Worm (Caenorhabditis elegans) whole organism, L1 larva: Measurements from ENCODE around the gene str-4.

Experiments
- C16A3.4 ChIP-seq: fragments of 150-350 bp; optimal IDR thresholded peaks from 2 replicates; lab custom pipeline; 2014; ENCODE audit warnings: missing biosample characterization, missing genetic modification characterization
- F16B12.6 ChIP-seq: fragments of 150-350 bp; optimal IDR thresholded peaks from 2 replicates; lab custom pipeline; 2014; ENCODE audit warnings: missing biosample characterization, missing genetic modification characterization
- aha-1 ChIP-seq: fragments of 150-350 bp; optimal IDR thresholded peaks from 2 replicates; lab custom pipeline; 2014; ENCODE audit warnings: missing biosample characterization, missing genetic modification characterization
- ama-1 ChIP-seq: fragments of 150-350 bp; optimal IDR thresholded peaks from 2 replicates; lab custom pipeline; 2014
- blmp-1 ChIP-seq: fragments of 150-350 bp; optimal IDR thresholded peaks from 2 replicates; lab custom pipeline; 2014; ENCODE audit warnings: missing biosample characterization, missing genetic modification characterization
- ceh-8 ChIP-seq: fragments of 200-800 bp; sonication (Bioruptor generic); optimal IDR thresholded peaks from 2 replicates; lab custom pipeline; 2018; ENCODE audit warnings: mild to moderate bottlenecking, missing genetic modification characterization, moderate library complexity, missing compliant biosample characterization
- ceh-82 ChIP-seq, 3 experiments: fragments of 150-350 bp in 1 of 3; sonication (generic microtip) in 2 of 3; optimal IDR thresholded peaks; 2 replicates each; lab custom pipeline; 2014 to 2017; ENCODE audit warnings: missing biosample characterization in 3 of 3, missing genetic modification characterization in 3 of 3
- ceh-90 ChIP-seq: sonication (generic microtip); optimal IDR thresholded peaks from 2 replicates; lab custom pipeline; 2016; ENCODE audit warnings: missing genetic modification characterization, missing compliant biosample characterization
- ces-1 ChIP-seq: fragments of 150-350 bp; optimal IDR thresholded peaks from 2 replicates; lab custom pipeline; 2014; ENCODE audit warnings: missing biosample characterization, missing genetic modification reagents, missing genetic modification characterization
- dpl-1 ChIP-seq, 3 experiments: fragments of 150-350 bp in 2 of 3; sonication (generic microtip) in 1 of 3; optimal IDR thresholded peaks; 2 replicates each; lab custom pipeline; 2014 to 2017; ENCODE audit warnings: missing biosample characterization in 3 of 3, missing genetic modification characterization in 3 of 3, missing genetic modification reagents in 3 of 3
- efl-1 ChIP-seq, 4 experiments: fragments of 150-350 bp; optimal IDR thresholded peaks in 3 of 4; peaks in 1 of 4; 1 replicate in 1 of 4; 2 replicates in 3 of 4; lab custom pipeline; 2014; ENCODE audit warnings: missing biosample characterization in 2 of 4, missing genetic modification characterization in 2 of 4, missing genetic modification reagents in 2 of 4
- efl-3 ChIP-seq: fragments of 200-800 bp; sonication (Bioruptor generic); optimal IDR thresholded peaks from 2 replicates; lab custom pipeline; 2018; ENCODE audit warnings: mild to moderate bottlenecking, missing genetic modification characterization, missing compliant biosample characterization
- egl-27 ChIP-seq, 2 experiments: fragments of 150-350 bp in 1 of 2; sonication (generic microtip); optimal IDR thresholded peaks; 3 replicates each; lab custom pipeline; 2017 to 2018; ENCODE audit warnings: missing biosample characterization in 2 of 2, missing genetic modification characterization in 2 of 2, missing genetic modification reagents in 2 of 2
- elt-2 ChIP-seq: sonication (generic microtip); optimal IDR thresholded peaks from 2 replicates; lab custom pipeline; 2016; ENCODE audit warnings: missing genetic modification characterization, mild to moderate bottlenecking, inconsistent platforms, missing compliant biosample characterization, missing genetic modification reagents
- elt-3 ChIP-seq, 6 experiments: fragments of 150-350 bp in 1 of 6; sonication (generic microtip); optimal IDR thresholded peaks; 2 replicates each; lab custom pipeline; 2017 to 2018; ENCODE audit warnings: missing biosample characterization in 6 of 6, missing genetic modification characterization in 6 of 6, inconsistent platforms in 1 of 6
- fkh-4 ChIP-seq: sonication (generic microtip); optimal IDR thresholded peaks from 2 replicates; lab custom pipeline; 2016; ENCODE audit warnings: missing compliant biosample characterization, missing genetic modification characterization, borderline replicate concordance
- fkh-8 ChIP-seq: sonication (generic microtip); optimal IDR thresholded peaks from 2 replicates; lab custom pipeline; 2016; ENCODE audit warnings: mild to moderate bottlenecking, missing genetic modification characterization, missing compliant biosample characterization
- fos-1 ChIP-seq: fragments of 150-350 bp; optimal IDR thresholded peaks from 2 replicates; lab custom pipeline; 2014; ENCODE audit warnings: missing biosample characterization, missing genetic modification characterization
- hlh-4 ChIP-seq: sonication (generic microtip); optimal IDR thresholded peaks from 2 replicates; lab custom pipeline; 2016; ENCODE audit warnings: mild to moderate bottlenecking, missing genetic modification characterization, missing compliant biosample characterization
- irx-1 ChIP-seq: sonication (generic microtip); optimal IDR thresholded peaks from 2 replicates; lab custom pipeline; 2016; ENCODE audit warnings: missing genetic modification characterization, missing compliant biosample characterization
- jun-1 ChIP-seq: fragments of 150-350 bp; optimal IDR thresholded peaks from 2 replicates; lab custom pipeline; 2014; ENCODE audit warnings: missing biosample characterization, missing genetic modification reagents, missing genetic modification characterization
- lin-13 ChIP-seq: fragments of 150-350 bp; optimal IDR thresholded peaks from 2 replicates; lab custom pipeline; 2014; ENCODE audit warnings: missing biosample characterization, missing genetic modification reagents, missing genetic modification characterization
- lin-14 ChIP-seq: fragments of 200-800 bp; sonication (Bioruptor generic); optimal IDR thresholded peaks from 2 replicates; lab custom pipeline; 2018; ENCODE audit warnings: mild to moderate bottlenecking, missing genetic modification characterization, moderate library complexity, missing compliant biosample characterization
- lin-15B ChIP-seq: fragments of 150-350 bp; sonication (generic microtip); optimal IDR thresholded peaks from 3 replicates; lab custom pipeline; 2014; ENCODE audit warnings: missing biosample characterization, missing genetic modification characterization
- lin-35 ChIP-seq, 2 experiments: fragments of 150-350 bp; optimal IDR thresholded peaks; 2 replicates each; lab custom pipeline; 2014; ENCODE audit warnings: missing biosample characterization in 2 of 2, missing genetic modification characterization in 2 of 2, missing genetic modification reagents in 2 of 2
- lsy-2 ChIP-seq, 2 experiments: fragments of 150-350 bp; optimal IDR thresholded peaks; 2 replicates each; lab custom pipeline; 2014; ENCODE audit warnings: missing biosample characterization in 2 of 2, missing genetic modification characterization in 2 of 2
- mdl-1 ChIP-seq, 2 experiments: fragments of 150-350 bp; optimal IDR thresholded peaks; 2 replicates each; lab custom pipeline; 2014 to 2017; ENCODE audit warnings: missing biosample characterization in 2 of 2, missing genetic modification characterization in 2 of 2, inconsistent platforms in 1 of 2
- mef-2 ChIP-seq: fragments of 150-350 bp; optimal IDR thresholded peaks from 2 replicates; lab custom pipeline; 2014; ENCODE audit warnings: missing biosample characterization, missing genetic modification characterization
- mep-1 ChIP-seq: fragments of 150-350 bp; optimal IDR thresholded peaks from 2 replicates; lab custom pipeline; 2014; ENCODE audit warnings: missing biosample characterization, missing genetic modification characterization
- nhr-11 ChIP-seq: fragments of 150-350 bp; optimal IDR thresholded peaks from 2 replicates; lab custom pipeline; 2014; ENCODE audit warnings: missing biosample characterization, missing genetic modification characterization
- nhr-20 ChIP-seq: sonication (generic microtip); optimal IDR thresholded peaks from 2 replicates; lab custom pipeline; 2016; ENCODE audit warnings: mild to moderate bottlenecking, missing genetic modification characterization, missing compliant biosample characterization
- nhr-47 ChIP-seq: sonication (generic microtip); optimal IDR thresholded peaks from 2 replicates; lab custom pipeline; 2016; ENCODE audit warnings: mild to moderate bottlenecking, missing genetic modification characterization, moderate library complexity, missing compliant biosample characterization
- nhr-71 ChIP-seq: sonication (generic microtip); optimal IDR thresholded peaks from 2 replicates; lab custom pipeline; 2016; ENCODE audit warnings: mild to moderate bottlenecking, missing genetic modification characterization, moderate library complexity, missing compliant biosample characterization
- nhr-77 ChIP-seq: fragments of 150-350 bp; optimal IDR thresholded peaks from 2 replicates; lab custom pipeline; 2014; ENCODE audit warnings: missing biosample characterization, missing genetic modification characterization
- nhr-85 ChIP-seq: sonication (generic microtip); peaks from one replicate; lab custom pipeline; 2016; ENCODE audit warnings: missing genetic modification characterization, inconsistent platforms, missing compliant biosample characterization
- nhr-90 ChIP-seq: sonication (generic microtip); optimal IDR thresholded peaks from 2 replicates; lab custom pipeline; 2016; ENCODE audit warnings: mild to moderate bottlenecking, missing genetic modification characterization, missing compliant biosample characterization; ENCODE audit not compliant: poor library complexity
- pag-3 ChIP-seq: sonication (generic microtip); optimal IDR thresholded peaks from 2 replicates; lab custom pipeline; 2017; ENCODE audit warnings: missing genetic modification characterization, mild to moderate bottlenecking, missing compliant biosample characterization, antibody characterized with exemption, borderline replicate concordance; ENCODE audit not compliant: insufficient read depth
- pax-3 ChIP-seq: fragments of 200-800 bp; sonication (Bioruptor generic); optimal IDR thresholded peaks from 2 replicates; lab custom pipeline; 2018; ENCODE audit warnings: mild to moderate bottlenecking, missing genetic modification characterization, moderate library complexity, missing compliant biosample characterization
- rnt-1 ChIP-seq: sonication (generic microtip); optimal IDR thresholded peaks from 2 replicates; lab custom pipeline; 2016; ENCODE audit warnings: mild to moderate bottlenecking, missing genetic modification characterization, moderate library complexity, missing compliant biosample characterization
- snu-23 ChIP-seq: sonication (generic microtip); optimal IDR thresholded peaks from 2 replicates; lab custom pipeline; 2016; ENCODE audit warnings: missing genetic modification characterization, missing compliant biosample characterization
- swsn-7 ChIP-seq: sonication (generic microtip); optimal IDR thresholded peaks from 2 replicates; lab custom pipeline; 2016; ENCODE audit warnings: missing genetic modification characterization, missing compliant biosample characterization
- tbx-2 ChIP-seq: sonication (generic microtip); optimal IDR thresholded peaks from 2 replicates; lab custom pipeline; 2016; ENCODE audit warnings: missing genetic modification characterization, missing compliant biosample characterization
- unc-130 ChIP-seq: fragments of 150-350 bp; optimal IDR thresholded peaks from 2 replicates; lab custom pipeline; 2017; ENCODE audit warnings: missing biosample characterization, missing genetic modification characterization, inconsistent platforms
- unc-98 ChIP-seq: fragments of 200-800 bp; sonication (Bioruptor generic); IDR thresholded peaks from 2 replicates; pipeline ENCODE4 v1.3.6; 2022; ENCODE audit warnings: missing genetic modification characterization, missing compliant biosample characterization
- vab-15 ChIP-seq: sonication (generic microtip); optimal IDR thresholded peaks from 2 replicates; lab custom pipeline; 2017; ENCODE audit warnings: missing genotype, mild to moderate bottlenecking, missing genetic modification characterization, missing compliant biosample characterization
- xbp-1 ChIP-seq: sonication (generic microtip); optimal IDR thresholded peaks from 2 replicates; lab custom pipeline; 2016; ENCODE audit warnings: missing genetic modification characterization, missing compliant biosample characterization
- zip-4 ChIP-seq: fragments of 200-800 bp; sonication (Bioruptor generic); optimal IDR thresholded peaks from 2 replicates; lab custom pipeline; 2018; ENCODE audit warnings: mild to moderate bottlenecking, missing genetic modification characterization, moderate library complexity, missing compliant biosample characterization

The str-4 gene

ce11 chrV:13385798-13386197, 46.3 kb upstream of the str-4 start, which contains the start of gene gcy-34:
Gene gcy-34, minus strand, starts transcription at chrV:13385898.
- TF ChIP-seq nhr-11 (tag; lab: Kevin White, UChicago) (peak; percentile 1), elt-3 (tag; optimal IDR thresholded peaks at IDR 0.05; lab: Kevin White, UChicago) (no peak)

ce11 chrV:13380980-13381379, 41.4 kb upstream of the str-4 start, which contains the start of gene cpz-2:
Gene cpz-2, plus strand, starts transcription at chrV:13381189.
- TF ChIP-seq elt-2 (tag; lab: Kevin White, UChicago) (peak; percentile 56), jun-1 (tag; lab: Kevin White, UChicago) (no peak)

- TF ChIP-seq nhr-77 (tag; lab: Kevin White, UChicago) (no peak), lin-15B (no peak), pag-3 (tag; lab: Kevin White, UChicago) (no peak), nhr-71 (tag; lab: Kevin White, UChicago) (peak; percentile 85), ama-1 (lab: Kevin White, UChicago) (no peak), rnt-1 (peak; percentile 36), mdl-1 (tag; optimal IDR thresholded peaks at IDR 0.05; lab: Kevin White, UChicago) (peak in 1 of 2 experiments; percentile 92), lin-14 (GFP tag; lab: Kevin White, UChicago) (peak; percentile 96), swsn-7 (tag; lab: Kevin White, UChicago) (peak; percentile 38), irx-1 (tag; lab: Kevin White, UChicago) (peak; percentile 20), nhr-11 (tag; lab: Kevin White, UChicago) (peak; percentile 26), nhr-47 (peak; percentile 70), zip-4 (GFP tag; lab: Kevin White, UChicago) (peak; percentile 31), efl-3 (GFP tag; lab: Kevin White, UChicago) (peak; percentile 26), F16B12.6 (tag; lab: Kevin White, UChicago) (no peak), hlh-4 (no peak), lsy-2 (tag; optimal IDR thresholded peaks at IDR 0.05; lab: Kevin White, UChicago) (peak; percentile 57 to 82), ces-1 (GFP tag; lab: Kevin White, UChicago) (no peak), aha-1 (tag; lab: Kevin White, UChicago) (no peak), fkh-4 (tag; lab: Kevin White, UChicago) (no peak), blmp-1 (tag; lab: Kevin White, UChicago) (peak; percentile 86), nhr-90 (tag; lab: Kevin White, UChicago) (peak; percentile 85), lin-13 (peak; percentile 63), fkh-8 (tag; lab: Kevin White, UChicago) (no peak), snu-23 (GFP tag; lab: Kevin White, UChicago) (peak; percentile 82), mep-1 (tag; lab: Kevin White, UChicago) (peak; percentile 69), vab-15 (tag; lab: Kevin White, UChicago) (peak; percentile 80), ceh-82 (tag; optimal IDR thresholded peaks at IDR 0.05; lab: Kevin White, UChicago) (peak in 1 of 3 experiments; percentile 19), egl-27 (tag; optimal IDR thresholded peaks at IDR 0.05; lab: Kevin White, UChicago) (peak in 1 of 2 experiments; percentile 41), dpl-1 (GFP tag; optimal IDR thresholded peaks at IDR 0.05; lab: Kevin White, UChicago) (peak; percentile 26 to 74 (median 51)), pax-3 (tag; lab: Kevin White, UChicago) (peak; percentile 10), unc-98 (no peak), nhr-20 (peak; percentile 89), elt-3 (tag; optimal IDR thresholded peaks at IDR 0.05; lab: Kevin White, UChicago) (peak; percentile 39 to 96 (median 91)), mef-2 (tag; lab: Kevin White, UChicago) (no peak), ceh-8 (GFP tag; lab: Kevin White, UChicago) (no peak), unc-130 (tag; lab: Kevin White, UChicago) (peak; percentile 87), xbp-1 (tag; lab: Kevin White, UChicago) (peak; percentile 40), C16A3.4 (tag; lab: Kevin White, UChicago) (peak; percentile 55), efl-1 (optimal IDR thresholded peaks at IDR 0.05; lab: Kevin White, UChicago) (peak; percentile 16 to 47), efl-1 (GFP tag; optimal IDR thresholded peaks at IDR 0.05 in 1 of 2; lab: Kevin White, UChicago) (peak in 1 of 2 experiments; percentile 95), ceh-90 (tag; lab: Kevin White, UChicago) (no peak), nhr-85 (peak; percentile 100), lin-35 (GFP tag; optimal IDR thresholded peaks at IDR 0.05; lab: Kevin White, UChicago) (peak; percentile 40 to 82), tbx-2 (tag; lab: Kevin White, UChicago) (peak; percentile 72), fos-1 (tag; lab: Kevin White, UChicago) (no peak)
These were observed 40.6 kb upstream of the str-4 start, which contains the start of gene ifbp-1 for ce11 chrV:13380178-13380577. Gene ifbp-1, minus strand, starts transcription at chrV:13380262.
